Worm (Caenorhabditis elegans) whole organism, L3 larva: ENCODE measurements around the gene nhr-87.
"Not testable (repeated sequence)": the region's sequence is repeated elsewhere in the genome, so short reads cannot be mapped to it uniquely, and the experiment has no call there.

ENCODE experiments used
- R02D3.7 ChIP-seq: fragments of 150-350 bp; optimal IDR thresholded peaks from 2 replicates; lab custom pipeline; 2014; ENCODE audit warnings: missing biosample characterization, missing genetic modification characterization
- ZK546.5 ChIP-seq: sonication (generic microtip); optimal IDR thresholded peaks from 2 replicates; lab custom pipeline; 2017; ENCODE audit warnings: missing biosample characterization, missing genetic modification characterization
- aly-2 ChIP-seq: fragments of 150-350 bp; optimal IDR thresholded peaks from 2 replicates; lab custom pipeline; 2014; ENCODE audit warnings: missing biosample characterization, missing genetic modification characterization
- ceh-16 ChIP-seq: sonication (generic microtip); optimal IDR thresholded peaks from 2 replicates; lab custom pipeline; 2017; ENCODE audit warnings: missing biosample characterization, missing genetic modification characterization
- ceh-28 ChIP-seq: fragments of 150-350 bp; optimal IDR thresholded peaks from 2 replicates; lab custom pipeline; 2014; ENCODE audit warnings: missing biosample characterization, missing genetic modification reagents, missing genetic modification characterization
- ceh-9 ChIP-seq: sonication (generic microtip); optimal IDR thresholded peaks from 2 replicates; lab custom pipeline; 2018; ENCODE audit warnings: missing biosample characterization, missing genetic modification characterization
- daf-12 ChIP-seq: fragments of 150-350 bp; optimal IDR thresholded peaks from 2 replicates; lab custom pipeline; 2014; ENCODE audit warnings: missing biosample characterization, missing genetic modification reagents, missing genetic modification characterization
- egl-27 ChIP-seq: sonication (generic microtip); optimal IDR thresholded peaks from 4 replicates; lab custom pipeline; 2017; ENCODE audit warnings: missing biosample characterization, missing genetic modification reagents, missing genetic modification characterization
- egl-5 ChIP-seq: fragments of 150-350 bp; optimal IDR thresholded peaks from 2 replicates; lab custom pipeline; 2017; ENCODE audit warnings: missing biosample characterization, missing genetic modification reagents, missing genetic modification characterization, inconsistent platforms
- elt-1 ChIP-seq: fragments of 150-350 bp; optimal IDR thresholded peaks from 2 replicates; lab custom pipeline; 2014; ENCODE audit warnings: missing biosample characterization, missing genetic modification characterization
- elt-2 ChIP-seq: sonication (generic microtip); optimal IDR thresholded peaks from 2 replicates; lab custom pipeline; 2016; ENCODE audit warnings: missing genetic modification reagents, mild to moderate bottlenecking, missing genetic modification characterization, missing compliant biosample characterization
- elt-3 ChIP-seq, 3 experiments: fragments of 150-350 bp in 1 of 3; sonication (generic microtip) in 2 of 3; optimal IDR thresholded peaks; 2 replicates in 2 of 3; 4 replicates in 1 of 3; lab custom pipeline; 2014 to 2017; ENCODE audit warnings: missing biosample characterization in 3 of 3, missing genetic modification characterization in 3 of 3
- fos-1 ChIP-seq: fragments of 150-350 bp; optimal IDR thresholded peaks from 2 replicates; lab custom pipeline; 2014; ENCODE audit warnings: missing biosample characterization, missing genetic modification characterization
- hmg-11 ChIP-seq: sonication (generic microtip); optimal IDR thresholded peaks from 2 replicates; lab custom pipeline; 2016; ENCODE audit warnings: missing genetic modification characterization, missing compliant biosample characterization
- jun-1 ChIP-seq: fragments of 150-350 bp; optimal IDR thresholded peaks from 2 replicates; lab custom pipeline; 2014; ENCODE audit warnings: missing biosample characterization, missing genetic modification reagents, missing genetic modification characterization
- lin-15B ChIP-seq: fragments of 150-350 bp; optimal IDR thresholded peaks from 2 replicates; lab custom pipeline; 2014; ENCODE audit warnings: missing biosample characterization, missing genetic modification characterization
- lin-39 ChIP-seq: fragments of 150-350 bp; optimal IDR thresholded peaks from 2 replicates; lab custom pipeline; 2018; ENCODE audit warnings: missing biosample characterization, missing genetic modification reagents, missing genetic modification characterization
- lsy-12 ChIP-seq: sonication (generic microtip); optimal IDR thresholded peaks from 2 replicates; lab custom pipeline; 2016; ENCODE audit warnings: mild to moderate bottlenecking, missing genetic modification characterization, missing compliant biosample characterization
- mdl-1 ChIP-seq: fragments of 150-350 bp; optimal IDR thresholded peaks from 2 replicates; lab custom pipeline; 2014; ENCODE audit warnings: missing biosample characterization, missing genetic modification characterization
- mml-1 ChIP-seq: fragments of 150-350 bp; sonication (generic microtip); optimal IDR thresholded peaks from 3 replicates; lab custom pipeline; 2014; ENCODE audit warnings: missing biosample characterization, missing genetic modification characterization
- nfya-1 ChIP-seq: sonication (generic microtip); optimal IDR thresholded peaks from 2 replicates; lab custom pipeline; 2017; ENCODE audit warnings: missing genetic modification characterization, mild to moderate bottlenecking, missing compliant biosample characterization, antibody characterized with exemption, moderate library complexity; ENCODE audit not compliant: insufficient read depth
- nhr-11 ChIP-seq: fragments of 150-350 bp; optimal IDR thresholded peaks from 2 replicates; lab custom pipeline; 2014; ENCODE audit warnings: missing biosample characterization, missing genetic modification characterization
- nhr-12 ChIP-seq: fragments of 150-350 bp; optimal IDR thresholded peaks from 2 replicates; lab custom pipeline; 2014; ENCODE audit warnings: missing biosample characterization, missing genetic modification characterization
- nhr-23 ChIP-seq: fragments of 150-350 bp; optimal IDR thresholded peaks from 2 replicates; lab custom pipeline; 2014; ENCODE audit warnings: missing biosample characterization, missing genetic modification reagents, missing genetic modification characterization
- nhr-237 ChIP-seq: fragments of 150-350 bp; optimal IDR thresholded peaks from 2 replicates; lab custom pipeline; 2014; ENCODE audit warnings: missing biosample characterization, missing genetic modification characterization
- nhr-25 ChIP-seq: sonication (generic microtip); optimal IDR thresholded peaks from 2 replicates; lab custom pipeline; 2017; ENCODE audit warnings: missing biosample characterization, missing genetic modification characterization
- nhr-28 ChIP-seq: fragments of 150-350 bp; optimal IDR thresholded peaks from 2 replicates; lab custom pipeline; 2014; ENCODE audit warnings: missing biosample characterization, missing genetic modification characterization
- nhr-43 ChIP-seq: sonication (generic microtip); optimal IDR thresholded peaks from 2 replicates; lab custom pipeline; 2016; ENCODE audit warnings: mild to moderate bottlenecking, missing genetic modification characterization, missing compliant biosample characterization; ENCODE audit not compliant: poor library complexity, severe bottlenecking
- nhr-67 ChIP-seq: fragments of 150-350 bp; optimal IDR thresholded peaks from 2 replicates; lab custom pipeline; 2014; ENCODE audit warnings: missing biosample characterization, missing genetic modification characterization
- nhr-76 ChIP-seq: fragments of 150-350 bp; sonication (generic microtip); optimal IDR thresholded peaks from 5 replicates; lab custom pipeline; 2014; ENCODE audit warnings: missing biosample characterization, missing genetic modification characterization
- pha-4 ChIP-seq: fragments of 150-350 bp; optimal IDR thresholded peaks from 2 replicates; lab custom pipeline; 2014; ENCODE audit warnings: missing biosample characterization, missing genetic modification reagents, missing genetic modification characterization
- pqm-1 ChIP-seq: fragments of 150-350 bp; optimal IDR thresholded peaks from 2 replicates; lab custom pipeline; 2017; ENCODE audit warnings: missing biosample characterization, missing genetic modification characterization, inconsistent platforms
- skn-1 ChIP-seq: fragments of 150-350 bp; optimal IDR thresholded peaks from 2 replicates; lab custom pipeline; 2014; ENCODE audit warnings: missing biosample characterization, missing genetic modification characterization
- snpc-4 ChIP-seq: fragments of 150-350 bp; optimal IDR thresholded peaks from 2 replicates; lab custom pipeline; 2014; ENCODE audit warnings: missing biosample characterization, missing genetic modification characterization
- unc-39 ChIP-seq: sonication (generic microtip); optimal IDR thresholded peaks from 4 replicates; lab custom pipeline; 2017; ENCODE audit warnings: missing biosample characterization, missing genetic modification characterization
- unc-62 ChIP-seq: fragments of 150-350 bp; sonication (generic microtip); optimal IDR thresholded peaks from 4 replicates; lab custom pipeline; 2014; ENCODE audit warnings: missing biosample characterization, missing genetic modification reagents, missing genetic modification characterization
- zag-1 ChIP-seq: fragments of 150-350 bp; optimal IDR thresholded peaks from 2 replicates; lab custom pipeline; 2014; ENCODE audit warnings: missing biosample characterization, missing genetic modification characterization
- ztf-11 ChIP-seq: fragments of 150-350 bp; optimal IDR thresholded peaks from 2 replicates; lab custom pipeline; 2014; ENCODE audit warnings: missing biosample characterization, missing genetic modification characterization
- ztf-4 ChIP-seq: fragments of 150-350 bp; optimal IDR thresholded peaks from 2 replicates; lab custom pipeline; 2014; ENCODE audit warnings: missing biosample characterization, missing genetic modification characterization

nhr-87 gene

DNA sequence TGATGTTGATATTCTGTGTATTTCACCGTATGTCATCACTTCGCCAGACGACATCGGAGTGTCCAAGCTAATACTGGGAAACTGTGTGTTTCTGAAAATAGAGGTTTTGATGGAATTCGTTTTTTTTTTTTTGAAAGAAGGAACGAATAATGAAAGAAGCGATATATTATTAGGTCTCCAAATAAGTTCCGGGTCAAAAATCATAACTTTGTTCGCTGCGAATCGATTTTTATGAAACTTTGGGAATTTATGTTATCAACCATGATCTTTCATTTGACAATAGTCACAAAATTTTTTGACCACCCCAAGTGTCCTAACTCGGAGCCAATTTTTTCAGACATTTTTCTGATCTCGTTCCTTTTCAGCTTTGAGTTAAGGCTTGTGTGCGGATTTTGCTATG, 21.4 kb downstream of the nhr-87 start, which contains the start of gene nhr-274:
nhr-274 (minus strand) TSS at position 101 of the 400 bp plus-strand sequence.
- not testable (repeated sequence) for TF ChIP-seq nhr-25 (tag; lab: Kevin White, UChicago); jun-1; mdl-1 (tag; lab: Kevin White, UChicago)

DNA sequence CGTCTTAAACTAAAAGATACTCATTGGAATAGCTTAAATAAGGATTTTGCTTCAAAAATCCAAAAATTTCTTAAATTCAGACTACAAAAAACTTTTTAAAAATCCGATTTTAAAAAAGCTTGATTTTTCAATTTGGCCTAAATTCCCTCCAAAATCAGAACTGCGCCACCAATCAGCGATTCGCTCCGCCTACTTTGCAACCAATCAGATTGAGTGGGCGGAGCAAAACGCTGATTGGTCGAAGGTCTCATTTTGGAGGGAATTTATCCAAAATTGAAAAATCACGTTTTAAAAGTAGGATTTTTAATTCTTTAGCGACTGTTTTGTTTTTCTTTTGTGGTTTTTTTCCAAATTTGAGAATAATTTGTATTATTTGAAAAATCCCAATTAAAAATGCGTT, 25.5 kb downstream of the nhr-87 start:
- TF ChIP-seq aly-2 (tag; lab: Kevin White, UChicago), result no peak
- TF ChIP-seq nhr-23 (tag; lab: Kevin White, UChicago), result no peak
- TF ChIP-seq nfya-1 (tag; lab: Kevin White, UChicago), result peak; percentile 96

- TF ChIP-seq elt-2 (tag; lab: Kevin White, UChicago), result peak; percentile 41
- peak; percentile 55 for TF ChIP-seq lin-39 (tag; lab: Kevin White, UChicago)
- no peak for TF ChIP-seq R02D3.7 (tag; lab: Kevin White, UChicago)
- TF ChIP-seq jun-1, result peak; percentile 61
- peak; percentile 11 for TF ChIP-seq nfya-1 (tag; lab: Kevin White, UChicago)
- peak; percentile 5 for TF ChIP-seq pqm-1
- TF ChIP-seq elt-1 (tag; lab: Kevin White, UChicago), result no peak
- TF ChIP-seq hmg-11 (tag; lab: Kevin White, UChicago), result peak; percentile 53
- TF ChIP-seq skn-1 (tag; lab: Kevin White, UChicago), result peak; percentile 74
- no peak for TF ChIP-seq ZK546.5
- TF ChIP-seq pha-4 (tag; lab: Kevin White, UChicago), result peak; percentile 62
- TF ChIP-seq lin-15B, result peak; percentile 29
- TF ChIP-seq, all 47 proteins: peak for 9
Measured at ce11 chrIV:1649794-1650193, 26.0 kb downstream of the nhr-87 start.

- TF ChIP-seq aly-2 (tag; lab: Kevin White, UChicago) (no peak), nhr-23 (tag; lab: Kevin White, UChicago) (peak; percentile 61), elt-2 (tag; lab: Kevin White, UChicago) (peak; percentile 42), nfya-1 (tag; lab: Kevin White, UChicago) (peak; percentile 43), nhr-43 (peak; percentile 2), ceh-16 (tag; lab: Kevin White, UChicago) (no peak), pha-4 (tag; lab: Kevin White, UChicago) (peak; percentile 67), nhr-76 (tag; lab: Kevin White, UChicago) (no peak), jun-1 (peak; percentile 5), nhr-25 (tag; lab: Kevin White, UChicago) (peak; percentile 79)
Measured at ce11 chrIV:1655312-1655711, 31.5 kb downstream of the nhr-87 start.

ce11 chrIV:1657069-1657468, 33.2 kb downstream of the nhr-87 start:
- TF ChIP-seq pha-4 (tag; lab: Kevin White, UChicago), result peak; percentile 88
- TF ChIP-seq ceh-28 (tag; lab: Kevin White, UChicago), result no peak
- peak; percentile 37 for TF ChIP-seq nhr-23 (tag; lab: Kevin White, UChicago)

- TF ChIP-seq nhr-28 (no peak), fos-1 (tag; lab: Kevin White, UChicago) (peak; percentile 62), ztf-11 (tag; lab: Kevin White, UChicago) (peak; percentile 41), nhr-43 (peak; percentile 95), mml-1 (tag; lab: Kevin White, UChicago) (no peak), nhr-237 (tag; lab: Kevin White, UChicago) (no peak), ztf-4 (tag; lab: Kevin White, UChicago) (peak; percentile 89), egl-27 (peak; percentile 80), R02D3.7 (tag; lab: Kevin White, UChicago) (peak; percentile 89), snpc-4 (tag; lab: Kevin White, UChicago) (peak; percentile 94), nhr-23 (tag; lab: Kevin White, UChicago) (peak; percentile 99), nhr-11 (tag; lab: Kevin White, UChicago) (peak; percentile 92), zag-1 (peak; percentile 62), unc-39 (tag; lab: Kevin White, UChicago) (no peak), lin-15B (peak; percentile 96), ceh-9 (no peak), ZK546.5 (peak; percentile 54), hmg-11 (tag; lab: Kevin White, UChicago) (peak; percentile 91), nhr-76 (tag; lab: Kevin White, UChicago) (peak; percentile 54), ceh-16 (tag; lab: Kevin White, UChicago) (no peak), lsy-12 (tag; lab: Kevin White, UChicago) (peak; percentile 94), elt-3 (tag; optimal IDR thresholded peaks at IDR 0.05; lab: Kevin White, UChicago) (peak in 1 of 3 experiments; percentile 90), mdl-1 (tag; lab: Kevin White, UChicago) (no peak), daf-12 (tag; lab: Kevin White, UChicago) (no peak), unc-62 (GFP tag; lab: Kevin White, UChicago) (peak; percentile 65), nhr-25 (tag; lab: Kevin White, UChicago) (peak; percentile 98), egl-5 (tag; lab: Kevin White, UChicago) (peak; percentile 100), nhr-67 (peak; percentile 45), nhr-12 (tag; lab: Kevin White, UChicago) (no peak)
Measured at ce11 chrIV:1659045-1659741, 35.4 kb downstream of the nhr-87 start, which contains the start of gene rps-28. TSS of gene rps-28 (plus strand) at chrIV:1659691.
